Fruit fly (Drosophila melanogaster) ovary, adult (tissue): ENCODE data around the gene CycK.

Experiments used
- CG17801 ChIP-seq: fragments of 200-800 bp; optimal IDR thresholded peaks from 2 replicates; lab custom pipeline; 2019; ENCODE audit warnings: missing biosample characterization, mild to moderate bottlenecking, missing genetic modification characterization, moderate library complexity; ENCODE audit not compliant: partially characterized antibody

CycK gene

DNA sequence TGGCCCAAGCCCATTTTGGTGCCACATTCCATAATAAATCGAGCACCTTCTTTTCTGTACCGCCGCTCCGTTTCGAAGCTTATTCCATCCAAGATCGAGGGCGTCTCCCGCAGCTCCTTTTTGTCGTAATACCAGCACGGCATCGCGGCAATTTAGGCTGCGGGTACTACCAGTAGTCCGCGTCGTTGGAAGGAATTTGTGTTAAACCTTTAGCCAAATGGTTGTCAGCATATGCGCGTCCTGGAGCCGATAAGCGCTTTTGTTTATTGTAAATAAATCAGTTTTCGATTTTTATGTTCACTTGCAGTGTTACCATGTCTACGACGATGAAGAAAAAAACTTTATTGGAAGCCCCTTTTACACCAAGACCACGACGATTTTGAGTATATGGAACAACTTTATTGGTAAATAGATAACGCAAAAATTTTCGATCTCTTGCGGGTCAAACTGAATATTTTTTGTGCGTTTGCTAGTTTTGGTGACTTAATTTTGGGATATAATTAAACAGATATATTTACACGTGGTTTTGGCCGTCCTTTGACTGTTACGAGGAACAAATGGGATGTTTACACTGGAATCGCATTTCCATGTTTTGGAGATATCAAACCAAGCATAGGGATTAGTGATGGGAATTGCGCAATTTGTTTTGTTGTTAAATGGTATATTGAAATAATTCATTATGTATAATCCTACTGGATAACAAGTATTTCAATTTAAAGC, at the start of gene CycK:
CycK (minus strand) TSS at position 562 of the 720 bp plus-strand sequence.
- TF ChIP-seq CG17801 (GFP tag; lab: Kevin White, UChicago): no peak

DNA sequence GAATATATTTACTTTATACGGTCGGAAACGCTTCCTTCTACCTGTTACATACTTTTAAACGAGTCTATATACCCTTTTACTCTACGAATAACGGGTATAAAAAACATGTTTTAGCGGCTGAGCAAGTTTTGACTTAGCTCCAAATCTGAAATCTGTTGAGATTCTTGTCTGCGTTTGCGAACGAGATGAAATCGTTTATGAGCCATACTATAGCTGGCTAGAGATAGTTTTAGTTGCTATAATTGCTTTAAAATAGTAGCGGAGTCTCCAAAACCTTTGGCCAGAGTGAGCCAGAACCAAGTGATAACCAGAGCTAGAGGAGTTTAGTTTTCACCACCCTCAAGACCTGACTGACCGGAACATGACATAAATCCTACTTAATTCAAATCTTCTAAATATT, 46.5 kb upstream of the CycK start:
- no peak for TF ChIP-seq CG17801 (GFP tag; lab: Kevin White, UChicago)

DNA sequence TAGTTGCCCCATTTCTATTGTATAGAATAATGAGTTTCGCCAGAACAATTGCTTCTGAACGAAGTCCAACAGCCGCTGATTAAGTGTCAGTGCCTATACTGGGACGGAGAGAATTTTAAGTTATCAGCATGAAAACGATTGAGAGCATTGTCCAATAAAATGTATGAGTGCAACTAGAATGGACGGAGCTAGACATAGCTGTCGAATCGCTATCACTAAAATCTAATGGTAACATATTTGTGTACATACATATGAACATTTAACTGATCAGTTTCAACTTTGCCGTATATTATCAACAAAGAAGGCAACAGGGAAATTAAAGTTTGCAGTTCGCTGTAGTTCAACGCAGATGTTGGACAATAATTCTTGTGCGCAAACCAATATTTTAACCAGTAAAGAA, 45.2 kb upstream of the CycK start, which contains the start of gene CG3635:
CG3635 (plus strand) TSS at position 315 of the 400 bp plus-strand sequence.
- no peak for TF ChIP-seq CG17801 (GFP tag; lab: Kevin White, UChicago)

DNA sequence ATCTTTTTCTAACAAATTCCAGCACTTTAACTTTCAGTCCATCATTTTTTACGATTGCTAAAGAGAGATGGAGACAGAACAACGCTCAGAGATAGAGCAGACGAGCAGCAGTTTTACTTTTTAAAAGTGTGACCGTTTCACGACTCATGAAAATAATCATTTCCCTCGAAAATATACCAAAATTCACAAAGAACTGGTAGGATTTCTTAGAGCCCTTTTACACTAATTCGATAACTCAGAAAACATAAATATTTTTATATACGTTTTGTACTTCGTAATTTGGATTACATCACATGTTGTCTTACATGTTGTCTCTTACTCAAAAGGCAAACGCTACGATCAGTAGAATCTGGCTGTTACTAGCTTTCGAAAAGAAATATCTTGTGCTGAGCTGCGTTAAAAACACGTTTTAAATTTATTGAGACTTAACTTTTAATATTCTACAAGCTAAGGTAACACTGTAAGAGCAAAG, 39.1 kb upstream of the CycK start, which contains the start of gene Clamp:
Clamp (minus strand) TSS at position 100 of the 472 bp plus-strand sequence.
- no peak for TF ChIP-seq CG17801 (GFP tag; lab: Kevin White, UChicago)

DNA sequence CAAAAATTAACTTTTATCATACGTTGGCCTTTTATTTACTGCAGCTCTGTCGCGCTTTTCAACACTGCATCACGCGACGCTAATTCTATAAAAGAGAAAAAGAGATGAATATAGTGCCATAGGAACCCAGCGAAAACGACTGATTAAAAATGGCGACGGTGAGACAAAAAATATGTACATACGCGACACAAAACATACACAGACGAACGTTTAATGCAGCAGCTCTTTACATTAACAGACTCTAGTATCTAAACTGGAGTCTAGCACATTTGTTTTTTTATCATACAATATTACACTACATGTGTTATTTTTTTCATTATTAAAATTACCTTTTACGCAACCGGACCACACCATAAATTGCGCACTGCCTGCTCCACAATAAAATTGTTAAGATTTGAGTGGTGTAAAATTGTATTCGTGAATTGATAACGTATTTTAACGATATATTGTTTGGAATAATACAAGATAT, 38.7 kb upstream of the CycK start:
- TF ChIP-seq CG17801 (GFP tag; lab: Kevin White, UChicago): peak; percentile 1

DNA sequence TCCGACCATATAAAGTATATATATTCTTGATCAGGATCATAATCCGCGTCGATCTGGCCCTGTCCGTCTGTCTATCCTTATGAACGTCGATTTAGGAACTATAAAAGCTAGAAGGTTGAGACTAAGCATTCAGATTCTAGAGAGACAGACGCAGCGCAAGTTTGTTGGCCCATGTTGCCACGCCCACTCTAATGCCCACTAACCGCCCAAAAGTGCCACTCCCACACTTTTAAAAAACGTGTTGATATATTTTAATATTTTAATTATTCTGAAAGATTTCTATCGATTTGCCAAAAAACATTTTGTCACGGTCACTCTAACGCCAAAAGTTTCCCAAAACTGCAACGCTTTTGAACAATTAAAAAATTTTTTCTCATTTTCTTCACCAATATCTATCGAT, 33.4 kb upstream of the CycK start:
- TF ChIP-seq CG17801 (GFP tag; lab: Kevin White, UChicago): no peak

DNA sequence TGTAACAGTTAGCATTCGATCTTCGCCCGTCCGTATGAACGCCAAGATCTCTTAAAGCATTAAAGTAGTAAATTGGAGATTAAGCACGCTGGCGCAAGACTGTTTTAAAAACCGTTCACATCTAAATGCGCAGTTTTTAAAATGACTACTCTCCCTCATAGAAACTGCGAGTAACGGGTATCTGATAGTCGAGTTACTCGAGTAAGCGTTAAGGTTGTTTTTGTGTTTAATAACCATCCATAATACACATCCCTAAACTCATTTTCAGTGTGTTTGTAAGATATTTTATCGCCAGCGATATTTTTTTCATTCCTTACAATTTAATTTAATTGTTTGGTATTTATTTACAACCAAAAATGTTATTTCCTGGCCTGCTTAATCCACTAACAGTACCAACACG, 29.9 kb upstream of the CycK start:
- no peak for TF ChIP-seq CG17801 (GFP tag; lab: Kevin White, UChicago)

DNA sequence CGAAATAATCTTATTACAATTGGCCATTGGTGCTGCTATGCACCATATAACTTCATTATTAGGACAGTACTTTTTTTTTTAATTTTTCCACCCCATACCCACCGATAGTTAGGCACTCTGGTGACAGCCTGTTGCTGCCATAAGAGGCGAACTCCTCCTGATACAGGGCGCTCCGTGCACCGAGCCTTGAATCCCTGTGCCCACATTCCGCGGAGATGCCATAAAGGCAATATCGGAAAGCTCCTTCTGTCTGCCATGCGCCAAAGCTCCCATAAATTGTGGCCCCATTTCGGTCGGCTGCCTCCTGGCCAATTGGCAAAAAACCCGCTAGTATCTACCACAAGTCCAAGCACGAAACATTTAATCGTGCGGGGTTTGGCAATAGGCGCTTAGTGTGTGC, 23.3 kb upstream of the CycK start:
- no peak for TF ChIP-seq CG17801 (GFP tag; lab: Kevin White, UChicago)

DNA sequence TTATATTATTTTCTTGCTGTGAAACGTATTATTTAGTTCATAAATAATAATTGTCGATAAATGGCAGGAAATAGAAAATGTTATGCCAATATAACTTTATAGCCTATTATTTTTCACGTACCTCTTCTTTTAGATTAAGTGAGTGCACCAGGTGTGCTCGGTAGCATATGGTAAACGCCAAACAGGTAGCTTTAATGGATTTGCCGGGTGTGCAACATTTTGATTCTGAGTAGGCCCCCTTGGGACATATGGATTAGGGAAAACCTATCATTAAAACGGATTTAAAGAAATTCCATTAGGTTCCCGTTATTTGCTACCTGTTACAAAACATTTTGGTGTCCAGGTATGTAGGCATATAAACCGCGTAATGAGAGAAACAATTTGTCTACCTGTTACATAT, 21.4 kb upstream of the CycK start, which contains the start of gene dunk:
dunk (plus strand) TSS at position 301 of the 400 bp plus-strand sequence.
- TF ChIP-seq CG17801 (GFP tag; lab: Kevin White, UChicago): no peak

DNA sequence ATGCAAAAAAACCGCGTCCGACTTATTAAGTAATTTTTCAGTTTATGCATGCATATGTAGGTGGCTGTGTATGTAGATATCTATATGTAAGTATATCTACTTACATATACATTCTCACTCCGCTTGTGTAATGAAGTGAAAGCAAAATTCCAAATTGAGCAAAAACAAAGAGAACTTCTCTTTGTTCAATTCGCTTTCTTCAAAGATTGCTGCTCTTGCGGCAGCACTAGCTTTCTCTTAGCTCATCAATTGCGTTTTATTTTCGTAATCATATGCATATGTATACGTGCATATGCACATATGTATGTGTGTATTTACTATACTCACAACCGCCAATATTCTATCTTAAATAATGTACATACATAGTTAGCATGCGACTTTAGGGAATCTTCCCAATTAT, 18.8 kb upstream of the CycK start:
- TF ChIP-seq CG17801 (GFP tag; lab: Kevin White, UChicago): peak; percentile 68

DNA sequence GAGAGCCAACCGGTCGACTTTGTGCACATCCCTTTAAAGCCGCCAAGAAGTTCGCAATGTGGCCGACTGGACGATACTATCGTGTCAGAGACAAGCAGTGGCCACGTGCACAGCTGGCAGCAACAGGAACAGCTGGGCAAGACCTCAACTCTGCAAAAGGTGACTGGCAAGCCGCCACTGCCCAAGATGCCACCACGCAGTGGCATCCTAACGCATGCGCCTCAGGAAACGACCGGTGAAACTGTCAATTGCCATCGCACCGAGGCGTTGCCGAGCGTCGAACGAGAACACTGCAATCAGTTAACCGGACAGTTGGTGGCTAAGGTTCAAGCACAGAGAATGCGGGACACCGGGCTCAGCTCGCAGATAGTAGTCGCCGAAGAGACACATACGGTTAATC, 16.3 kb upstream of the CycK start:
- no peak for TF ChIP-seq CG17801 (GFP tag; lab: Kevin White, UChicago)

DNA sequence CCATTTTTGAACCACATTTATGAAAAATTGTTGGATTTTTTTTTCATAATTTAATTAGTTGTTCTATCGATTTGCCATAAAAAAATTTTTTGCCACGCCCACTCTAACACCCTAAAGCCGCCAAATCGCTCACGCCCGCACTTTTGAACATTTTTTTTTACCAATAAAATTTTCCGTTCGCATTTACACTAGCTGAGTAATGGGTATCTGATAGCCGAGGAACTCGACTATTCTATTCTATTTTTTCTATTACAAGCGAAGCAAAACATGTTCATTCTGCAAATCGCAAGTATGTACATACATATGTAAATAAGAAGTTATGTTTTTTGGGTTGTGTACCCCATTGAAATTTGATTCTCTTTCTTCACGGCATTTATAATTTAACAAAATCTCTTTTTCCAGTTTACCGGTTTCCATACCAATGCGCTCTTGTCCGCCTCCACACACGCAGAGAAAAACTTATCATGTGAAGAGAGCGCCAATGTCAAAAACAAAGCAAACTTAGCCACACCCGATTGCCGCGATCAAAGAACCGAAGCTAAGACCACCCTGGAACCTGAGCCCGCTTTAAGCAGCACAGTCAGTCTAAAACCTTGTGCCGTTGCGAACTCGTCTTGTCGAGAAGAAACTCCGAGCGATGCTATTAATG, 15.5 kb upstream of the CycK start:
- TF ChIP-seq CG17801 (GFP tag; lab: Kevin White, UChicago): no peak

DNA sequence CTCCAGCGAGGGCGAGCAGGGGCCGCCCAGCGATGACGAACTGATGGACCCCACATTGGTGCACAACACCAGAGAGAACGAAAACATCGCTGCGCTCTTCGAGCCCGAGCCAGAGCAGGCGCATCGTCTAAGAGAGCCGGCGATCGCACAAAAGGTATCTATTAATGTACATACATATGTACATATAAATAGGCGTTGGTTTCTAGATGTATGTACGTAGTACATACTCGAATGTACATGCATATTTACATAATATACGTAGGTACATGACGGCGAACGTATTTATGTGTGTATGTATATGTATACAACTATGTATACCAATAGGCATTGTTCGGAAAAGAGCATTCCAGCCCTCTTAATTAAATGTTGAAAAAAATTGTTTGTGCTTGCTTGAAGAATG, 14.2 kb upstream of the CycK start:
- TF ChIP-seq CG17801 (GFP tag; lab: Kevin White, UChicago): no peak

DNA sequence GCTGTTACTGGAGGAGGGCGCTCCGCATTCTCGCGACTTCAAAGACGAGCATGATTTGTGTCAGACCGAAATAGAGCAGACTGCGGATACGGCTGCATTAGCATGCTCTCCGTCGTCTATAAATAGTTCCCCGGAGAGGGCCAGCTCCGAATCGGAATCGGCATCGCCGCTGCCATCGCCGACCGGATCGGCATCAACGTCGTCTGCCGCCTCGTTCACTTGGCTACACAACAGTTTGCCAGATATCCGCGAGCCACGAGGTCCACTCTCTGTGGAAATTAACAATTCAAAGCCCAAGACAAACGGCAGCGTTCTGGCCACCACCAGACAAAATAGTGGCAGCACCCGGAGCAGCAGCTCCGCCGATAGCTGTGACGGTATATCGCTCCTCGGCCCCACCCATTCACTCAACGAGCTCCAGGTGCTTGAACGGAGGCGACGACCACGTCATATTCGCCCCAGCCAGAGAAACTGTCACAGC, 12.8 kb upstream of the CycK start:
- no peak for TF ChIP-seq CG17801 (GFP tag; lab: Kevin White, UChicago)

DNA sequence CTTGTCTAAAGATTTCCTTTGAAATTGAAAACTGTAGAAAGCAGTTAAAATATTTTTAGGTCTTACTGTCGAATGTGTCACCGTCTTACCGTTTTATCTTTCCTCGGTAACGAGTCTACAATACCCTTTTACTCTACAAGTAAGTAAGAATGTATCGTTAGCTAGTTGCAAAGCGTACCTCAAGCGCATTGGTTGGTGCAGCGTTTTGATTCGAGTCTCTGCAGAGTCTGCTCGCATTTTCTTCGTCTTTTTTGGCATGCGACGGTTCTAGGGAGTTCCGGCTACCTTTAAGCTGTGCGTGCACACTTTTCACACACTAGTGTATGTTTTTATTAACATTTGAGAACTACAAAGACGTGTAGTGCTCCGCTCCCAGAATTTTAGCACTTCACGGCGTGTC, 10.0 kb upstream of the CycK start:
- no peak for TF ChIP-seq CG17801 (GFP tag; lab: Kevin White, UChicago)
